Fruit fly (Drosophila melanogaster): Measurements from ENCODE around the gene CG34132.
A peak's percentile ranks its signal among the peaks of the same experiment; 100 is the strongest.
"Not testable (repeated sequence)": the region's sequence is repeated elsewhere in the genome, so short reads cannot be mapped to it uniquely, and the experiment has no call there.

Gene CG34132

dm6 chr2L:7855108-7855507 is 30.2 kb upstream of the CG34132 start, which contains the start of gene CG14535 (continued):
- peak; percentile 86 for TF ChIP-seq Jarid2 (GFP tag; optimal IDR thresholded peaks at IDR 0.05)
- peak; percentile 66 for TF ChIP-seq abd-A (tag; optimal IDR thresholded peaks at IDR 0.05)
- no peak for TF ChIP-seq Side (GFP tag; optimal IDR thresholded peaks at IDR 0.05)

- TF ChIP-seq CG9817 (tag; optimal IDR thresholded peaks at IDR 0.05) (peak; percentile 8), Pdp1 (GFP tag; optimal IDR thresholded peaks at IDR 0.05) (peak in 1 of 2 experiments; percentile 1), CG6791 (GFP tag; IDR thresholded peaks at IDR 0.05; ENCODE audit: partially characterized antibody) (peak; percentile 88), otp (GFP tag; IDR thresholded peaks at IDR 0.05) (0 out of 3 replicates have a peak, but pooled peaks have one; percentile 44), sob (GFP tag; IDR thresholded peaks at IDR 0.05) (peak; percentile 24; the same call in 1 of the 2 replicates), Awh (GFP tag; IDR thresholded peaks at IDR 0.05) (0 out of 2 replicates have a peak, but pooled peaks have one; percentile 10), CG6654 (GFP tag; optimal IDR thresholded peaks at IDR 0.05) (peak; percentile 100), dysf (GFP tag; IDR thresholded peaks at IDR 0.05) (peak; percentile 52; the same call in 1 of the 3 replicates), CG3163 (GFP tag; optimal IDR thresholded peaks at IDR 0.05) (peak; percentile 27), Dll (GFP tag; IDR thresholded peaks at IDR 0.05; ENCODE audit: partially characterized antibody) (peak; percentile 22; the same call in 1 of the 4 replicates), slbo (GFP tag; IDR thresholded peaks at IDR 0.05) (0 out of 2 replicates have a peak, but pooled peaks have one; percentile 32), amos (GFP tag; IDR thresholded peaks at IDR 0.05; ENCODE audit: partially characterized antibody) (peak; percentile 61), onecut (GFP tag; IDR thresholded peaks at IDR 0.05) (peak; percentile 9; the same call in 1 of the 2 replicates), cad (GFP tag; optimal IDR thresholded peaks at IDR 0.05) (peak; percentile 94), Ets97D (GFP tag; optimal IDR thresholded peaks at IDR 0.05) (peak; percentile 36), CG2199 (GFP tag; IDR thresholded peaks at IDR 0.05) (peak; percentile 99), zfh1 (GFP tag; IDR thresholded peaks at IDR 0.05) (peak; percentile 35; the same call in 1 of the 3 replicates), CG33213 (GFP tag; optimal IDR thresholded peaks at IDR 0.05) (peak; percentile 12), Dref (GFP tag; IDR thresholded peaks at IDR 0.05) (0 out of 2 replicates have a peak, but pooled peaks have one; percentile 20), Rfx (GFP tag; IDR thresholded peaks at IDR 0.05) (peak; percentile 64), chif (GFP tag; optimal IDR thresholded peaks at IDR 0.05) (peak in 1 of 2 experiments; percentile 13), CG17912 (GFP tag; optimal IDR thresholded peaks at IDR 0.05) (peak; percentile 29), ci (GFP tag; IDR thresholded peaks at IDR 0.05) (0 out of 3 replicates have a peak, but pooled peaks have one; percentile 20), pan (GFP tag; optimal IDR thresholded peaks at IDR 0.05 in 1 of 2, IDR thresholded peaks at IDR 0.05 in 1 of 2) (peak in 1 of 2 experiments; percentile 45), HLH3B (GFP tag; IDR thresholded peaks at IDR 0.05) (peak; percentile 15; the same call in 1 of the 2 replicates), CG13287 (GFP tag; IDR thresholded peaks at IDR 0.05; ENCODE audit: partially characterized antibody) (peak; percentile 65), row (GFP tag; IDR thresholded peaks at IDR 0.05) (peak; percentile 23; the same call in 1 of the 3 replicates), CG14860 (GFP tag; IDR thresholded peaks at IDR 0.05; ENCODE audit: partially characterized antibody) (0 out of 3 replicates have a peak, but pooled peaks have one; percentile 32), Myb (GFP tag; optimal IDR thresholded peaks at IDR 0.05) (peak; percentile 91), CG34422 (GFP tag; IDR thresholded peaks at IDR 0.05) (peak; percentile 17; the same call in 1 of the 3 replicates), CG13894 (tag; optimal IDR thresholded peaks at IDR 0.05) (peak; percentile 1), CG7839 (tag; optimal IDR thresholded peaks at IDR 0.05) (peak; percentile 30), HmgD (GFP tag; optimal IDR thresholded peaks at IDR 0.05) (peak; percentile 74), CG6854 (GFP tag; optimal IDR thresholded peaks at IDR 0.05) (peak; percentile 48), ssp (GFP tag; IDR thresholded peaks at IDR 0.05) (0 out of 2 replicates have a peak, but pooled peaks have one; percentile 7), Bgb (GFP tag; IDR thresholded peaks at IDR 0.05; ENCODE audit: partially characterized antibody) (peak; percentile 71), CG8290 (GFP tag; optimal IDR thresholded peaks at IDR 0.05) (peak; percentile 45), CG8290 (tag; optimal IDR thresholded peaks at IDR 0.05) (peak in 1 of 2 experiments; percentile 22), Gug (GFP tag; IDR thresholded peaks at IDR 0.05) (peak; percentile 44; the same call in 1 of the 4 replicates), Scr (GFP tag; IDR thresholded peaks at IDR 0.05; ENCODE audit: partially characterized antibody) (0 out of 2 replicates have a peak, but pooled peaks have one; percentile 12), CG42726 (GFP tag; IDR thresholded peaks at IDR 0.05; ENCODE audit: partially characterized antibody) (peak; percentile 72), grau (tag; optimal IDR thresholded peaks at IDR 0.05) (peak; percentile 1)
- TF ChIP-seq pan (optimal IDR thresholded peaks at IDR 0.05), result not testable (repeated sequence)
These were observed 28.7 kb upstream of the CG34132 start, which contains the start of gene lectin-28C for dm6 chr2L:7856380-7857127. Gene lectin-28C, plus strand, starts transcription at chr2L:7857077.

All from whole organism, embryonic.